Fruit fly (Drosophila melanogaster) whole organism, embryonic: ENCODE data around the gene Muted.

Experiments used
- Antp ChIP-seq: fragments of 200-800 bp; sonication (Bioruptor generic); optimal IDR thresholded peaks from 3 replicates; lab custom pipeline; 2016; ENCODE audit warnings: missing biosample characterization, missing genetic modification characterization
- Atf6 ChIP-seq: fragments of 200-800 bp; sonication (Bioruptor generic); IDR thresholded peaks from 2 replicates; pipeline ENCODE4 v1.3.6; 2022; ENCODE audit warnings: missing biosample characterization, missing genetic modification characterization
- Blimp-1 ChIP-seq: fragments of 200-800 bp; sonication (Bioruptor generic); optimal IDR thresholded peaks from 3 replicates; lab custom pipeline; 2018; ENCODE audit warnings: missing biosample characterization, missing genetic modification characterization, mild to moderate bottlenecking, moderate library complexity, missing genetic modification reagents
- CG10209 ChIP-seq: fragments of 200-800 bp; sonication (Bioruptor generic); optimal IDR thresholded peaks from 3 replicates; lab custom pipeline; 2017; ENCODE audit warnings: missing biosample characterization, mild to moderate bottlenecking, missing genetic modification characterization, missing genetic modification reagents
- CG1024 ChIP-seq: fragments of 200-800 bp; sonication (Bioruptor generic); IDR thresholded peaks from 2 replicates; pipeline ENCODE4 v1.3.6; 2022; ENCODE audit warnings: missing biosample characterization, missing genetic modification characterization
- CG10565 ChIP-seq: fragments of 200-800 bp; sonication (Bioruptor generic); optimal IDR thresholded peaks from 3 replicates; lab custom pipeline; 2016; ENCODE audit warnings: missing biosample characterization, mild to moderate bottlenecking, missing genetic modification characterization
- CG11398 ChIP-seq: fragments of 200-800 bp; sonication (Bioruptor generic); optimal IDR thresholded peaks from 2 replicates; lab custom pipeline; 2016; ENCODE audit warnings: missing biosample characterization, missing genetic modification characterization
- CG11456 ChIP-seq: fragments of 200-800 bp; sonication (Bioruptor generic); IDR thresholded peaks from 3 replicates; pipeline ENCODE4 v1.3.6; 2022; ENCODE audit warnings: missing biosample characterization, missing genetic modification characterization
- CG11696 ChIP-seq: fragments of 200-800 bp; sonication (Bioruptor generic); IDR thresholded peaks from 2 replicates; pipeline ENCODE4 v1.3.6; 2022; ENCODE audit warnings: missing biosample characterization, missing genetic modification characterization
- CG12299 ChIP-seq: fragments of 200-800 bp; sonication (Bioruptor generic); optimal IDR thresholded peaks from 2 replicates; lab custom pipeline; 2018; ENCODE audit warnings: missing biosample characterization, mild to moderate bottlenecking, missing genetic modification characterization
- CG13424 ChIP-seq: fragments of 200-800 bp; sonication (Bioruptor generic); optimal IDR thresholded peaks from 2 replicates; lab custom pipeline; 2019; ENCODE audit warnings: missing biosample characterization, mild to moderate bottlenecking, missing genetic modification characterization, moderate library complexity
- CG15601 ChIP-seq: fragments of 200-800 bp; sonication (Bioruptor generic); optimal IDR thresholded peaks from 3 replicates; lab custom pipeline; 2019; ENCODE audit warnings: missing biosample characterization, mild to moderate bottlenecking, missing genetic modification characterization, moderate library complexity
- CG1602 ChIP-seq: fragments of 200-800 bp; sonication (Bioruptor generic); optimal IDR thresholded peaks from 3 replicates; lab custom pipeline; 2016; ENCODE audit warnings: missing biosample characterization, missing genetic modification characterization
- CG2202 ChIP-seq: fragments of 200-800 bp; sonication (Bioruptor generic); optimal IDR thresholded peaks from 2 replicates; lab custom pipeline; 2018; ENCODE audit warnings: missing biosample characterization, mild to moderate bottlenecking, missing genetic modification characterization
- CG2678 ChIP-seq: fragments of 200-800 bp; sonication (Bioruptor generic); optimal IDR thresholded peaks from 3 replicates; lab custom pipeline; 2019; ENCODE audit warnings: missing biosample characterization, mild to moderate bottlenecking, missing genetic modification characterization, moderate library complexity
- CG2712 ChIP-seq: fragments of 200-800 bp; optimal IDR thresholded peaks from 3 replicates; lab custom pipeline; 2019; ENCODE audit warnings: missing biosample characterization, mild to moderate bottlenecking, missing genetic modification characterization, moderate library complexity
- CG34224 ChIP-seq: fragments of 200-800 bp; sonication (Bioruptor generic); IDR thresholded peaks from 3 replicates; pipeline ENCODE4 v1.3.6; 2022; ENCODE audit warnings: missing biosample characterization, missing genetic modification characterization; ENCODE audit not compliant: partially characterized antibody
- CG34422 ChIP-seq: fragments of 200-800 bp; sonication (Bioruptor generic); IDR thresholded peaks from 3 replicates; pipeline ENCODE4 v1.3.6; 2022; ENCODE audit warnings: missing biosample characterization, missing genetic modification characterization
- CG4404 ChIP-seq: fragments of 200-800 bp; sonication (Bioruptor generic); IDR thresholded peaks from 2 replicates; pipeline ENCODE4 v1.3.6; 2022; ENCODE audit warnings: missing biosample characterization, missing genetic modification characterization
- CG4424 ChIP-seq: fragments of 200-800 bp; sonication (Bioruptor generic); optimal IDR thresholded peaks from 3 replicates; lab custom pipeline; 2016; ENCODE audit warnings: missing biosample characterization, missing genetic modification characterization
- CG4730 ChIP-seq: fragments of 200-800 bp; sonication (Bioruptor generic); IDR thresholded peaks from 2 replicates; pipeline ENCODE4 v1.3.6; 2022; ENCODE audit warnings: missing biosample characterization, missing genetic modification characterization
- CG6854 ChIP-seq: fragments of 200-800 bp; sonication (Bioruptor generic); optimal IDR thresholded peaks from 3 replicates; lab custom pipeline; 2017; ENCODE audit warnings: missing biosample characterization, mild to moderate bottlenecking, missing genetic modification characterization
- CG7745 ChIP-seq: fragments of 200-800 bp; sonication (Bioruptor generic); optimal IDR thresholded peaks from 2 replicates; lab custom pipeline; 2018; ENCODE audit warnings: missing biosample characterization, mild to moderate bottlenecking, missing genetic modification characterization, moderate library complexity
- CG9797 ChIP-seq: fragments of 200-800 bp; sonication (Bioruptor generic); optimal IDR thresholded peaks from 3 replicates; lab custom pipeline; 2018; ENCODE audit warnings: missing biosample characterization, mild to moderate bottlenecking, missing genetic modification characterization
- D19B ChIP-seq: fragments of 200-800 bp; sonication (Bioruptor generic); optimal IDR thresholded peaks from 2 replicates; lab custom pipeline; 2017; ENCODE audit warnings: missing biosample characterization, mild to moderate bottlenecking, missing genetic modification characterization
- Dad ChIP-seq: fragments of 200-800 bp; sonication (Bioruptor generic); optimal IDR thresholded peaks from 3 replicates; lab custom pipeline; 2016; ENCODE audit warnings: missing biosample characterization, missing genetic modification characterization
- Dll ChIP-seq: fragments of 200-800 bp; sonication (Bioruptor generic); IDR thresholded peaks from 4 replicates; pipeline ENCODE4 v1.3.6; 2022; ENCODE audit warnings: missing biosample characterization, missing genetic modification characterization; ENCODE audit not compliant: partially characterized antibody
- ERR ChIP-seq: fragments of 200-800 bp; sonication (Bioruptor generic); optimal IDR thresholded peaks from 2 replicates; lab custom pipeline; 2016; ENCODE audit warnings: missing biosample characterization, missing genetic modification characterization
- Ets97D ChIP-seq: fragments of 200-800 bp; sonication (Bioruptor generic); optimal IDR thresholded peaks from 3 replicates; lab custom pipeline; 2016; ENCODE audit warnings: missing biosample characterization, missing genetic modification characterization
- HHEX ChIP-seq: fragments of 200-800 bp; sonication (Bioruptor generic); optimal IDR thresholded peaks from 3 replicates; lab custom pipeline; 2017; ENCODE audit warnings: missing biosample characterization, mild to moderate bottlenecking, missing genetic modification characterization, missing genetic modification reagents
- Max ChIP-seq: fragments of 200-800 bp; sonication (Bioruptor generic); optimal IDR thresholded peaks from 2 replicates; lab custom pipeline; 2016; ENCODE audit warnings: missing biosample characterization, mild to moderate bottlenecking, missing genetic modification characterization
- Meics ChIP-seq: fragments of 200-800 bp; sonication (Bioruptor generic); optimal IDR thresholded peaks from 2 replicates; lab custom pipeline; 2017; ENCODE audit warnings: missing biosample characterization, mild to moderate bottlenecking, missing genetic modification characterization
- Mrtf ChIP-seq: fragments of 200-800 bp; sonication (Bioruptor generic); IDR thresholded peaks from 3 replicates; pipeline ENCODE4 v1.3.6; 2022; ENCODE audit warnings: missing biosample characterization, missing genetic modification characterization
- NFAT ChIP-seq: fragments of 200-800 bp; sonication (Bioruptor generic); IDR thresholded peaks from 2 replicates; pipeline ENCODE4 v1.3.6; 2022; ENCODE audit warnings: missing biosample characterization, missing genetic modification characterization
- Rfx ChIP-seq: fragments of 200-800 bp; sonication (Bioruptor generic); IDR thresholded peaks from 2 replicates; pipeline ENCODE4 v1.3.6; 2022; ENCODE audit warnings: missing biosample characterization, missing genetic modification characterization
- Stat92E ChIP-seq, 3 experiments: fragments of >200 bp in 2 of 3; fragments of 200-800 bp in 1 of 3; sonication (Bioruptor generic) in 1 of 3; optimal IDR thresholded peaks; 2 replicates each; lab custom pipeline; 2017 to 2019; ENCODE audit warnings: missing biosample characterization in 3 of 3, missing genetic modification characterization in 3 of 3, mild to moderate bottlenecking in 1 of 3, moderate library complexity in 1 of 3
- Taf1 ChIP-seq: fragments of 200-800 bp; sonication (Bioruptor generic); IDR thresholded peaks from 2 replicates; pipeline ENCODE4 v1.3.6; 2022; ENCODE audit warnings: missing biosample characterization, missing genetic modification characterization
- YL-1 ChIP-seq: fragments of 200-800 bp; sonication (Bioruptor generic); optimal IDR thresholded peaks from 3 replicates; lab custom pipeline; 2017; ENCODE audit warnings: missing biosample characterization, mild to moderate bottlenecking, missing genetic modification characterization
- bcd ChIP-seq: fragments of 200-800 bp; sonication (Bioruptor generic); optimal IDR thresholded peaks from 2 replicates; lab custom pipeline; 2017; ENCODE audit warnings: missing biosample characterization, mild to moderate bottlenecking, missing genetic modification characterization
- br ChIP-seq: fragments of >200 bp; optimal IDR thresholded peaks from 2 replicates; lab custom pipeline; 2017
- crc ChIP-seq: fragments of 200-800 bp; sonication (Bioruptor generic); optimal IDR thresholded peaks from 2 replicates; lab custom pipeline; 2016; ENCODE audit warnings: missing biosample characterization, missing genetic modification characterization
- fd102C ChIP-seq: fragments of 200-800 bp; sonication (Bioruptor generic); optimal IDR thresholded peaks from 2 replicates; lab custom pipeline; 2018; ENCODE audit warnings: missing biosample characterization, mild to moderate bottlenecking, missing genetic modification characterization, moderate library complexity
- gsb-n ChIP-seq: fragments of 200-800 bp; sonication (Bioruptor generic); optimal IDR thresholded peaks from 3 replicates; lab custom pipeline; 2018; ENCODE audit warnings: missing biosample characterization, mild to moderate bottlenecking, missing genetic modification characterization
- her ChIP-seq: fragments of 200-800 bp; sonication (Bioruptor generic); optimal IDR thresholded peaks from 2 replicates; lab custom pipeline; 2016; ENCODE audit warnings: missing biosample characterization, missing genetic modification characterization
- kni ChIP-seq: fragments of 200-800 bp; sonication (Bioruptor generic); optimal IDR thresholded peaks from 3 replicates; lab custom pipeline; 2017; ENCODE audit warnings: mild to moderate bottlenecking, missing biosample characterization, missing genetic modification reagents, missing genetic modification characterization
- nau ChIP-seq: fragments of 200-800 bp; sonication (Bioruptor generic); optimal IDR thresholded peaks from 3 replicates; lab custom pipeline; 2017; ENCODE audit warnings: missing biosample characterization, mild to moderate bottlenecking, missing genetic modification characterization, missing genetic modification reagents
- phol ChIP-seq: fragments of 200-800 bp; sonication (Bioruptor generic); optimal IDR thresholded peaks from 3 replicates; lab custom pipeline; 2018; ENCODE audit warnings: missing biosample characterization, mild to moderate bottlenecking, missing genetic modification characterization, moderate library complexity
- scrt ChIP-seq: fragments of 200-800 bp; sonication (Bioruptor generic); optimal IDR thresholded peaks from 2 replicates; lab custom pipeline; 2018; ENCODE audit warnings: missing biosample characterization, mild to moderate bottlenecking, missing genetic modification characterization, moderate library complexity
- tup ChIP-seq: fragments of 200-800 bp; sonication (Bioruptor generic); optimal IDR thresholded peaks from 2 replicates; lab custom pipeline; 2016; ENCODE audit warnings: missing biosample characterization, mild to moderate bottlenecking, missing genetic modification characterization, moderate library complexity

Muted gene

dm6 chr3R:22410537-22411360 lies 48.3 kb downstream of the Muted start, which contains the start of the genes CG13850 and lqfR (continued):
- TF ChIP-seq Stat92E (GFP tag; optimal IDR thresholded peaks at IDR 0.05; lab: Kevin White, UChicago) = no peak
- peak; percentile 12 for TF ChIP-seq CG10565 (GFP tag; lab: Kevin White, UChicago)
- TF ChIP-seq her (GFP tag; lab: Kevin White, UChicago) = peak; percentile 52
- TF ChIP-seq CG13424 (tag; lab: Kevin White, UChicago) = peak; percentile 69
- TF ChIP-seq Taf1 (GFP tag; lab: Robert Waterston, UW) = no peak; the same call in 1 of the 2 replicates
- TF ChIP-seq gsb-n (tag; lab: Kevin White, UChicago) = no peak
- TF ChIP-seq fd102C = no peak
- peak; percentile 40; the same call in 1 of the 3 replicates for TF ChIP-seq Mrtf (GFP tag; lab: Robert Waterston, UW)
- TF ChIP-seq CG15601 (tag; lab: Kevin White, UChicago) = peak; percentile 49
- TF ChIP-seq Meics (GFP tag; lab: Kevin White, UChicago) = peak; percentile 71
- peak; percentile 48 for TF ChIP-seq tup (GFP tag; lab: Kevin White, UChicago)
- peak; percentile 71 for TF ChIP-seq YL-1 (GFP tag; lab: Kevin White, UChicago)
- peak; percentile 31 for TF ChIP-seq ERR
- peak; percentile 56 for TF ChIP-seq HHEX
- TF ChIP-seq CG1602 (GFP tag; lab: Kevin White, UChicago) = peak; percentile 78
- no peak for TF ChIP-seq CG1024 (GFP tag; lab: Robert Waterston, UW)
- peak; percentile 72 for TF ChIP-seq Dad (GFP tag; lab: Kevin White, UChicago)
- TF ChIP-seq Antp (GFP tag; lab: Kevin White, UChicago) = peak; percentile 69
- no peak for TF ChIP-seq CG7745 (tag; lab: Kevin White, UChicago)
- peak; percentile 80 for TF ChIP-seq CG10209 (GFP tag; lab: Kevin White, UChicago)
- TF ChIP-seq CG4404 (GFP tag; lab: Robert Waterston, UW) = peak; percentile 66; the same call in 1 of the 2 replicates
- no peak for TF ChIP-seq Atf6 (GFP tag; lab: Robert Waterston, UW)
- TF ChIP-seq CG12299 = peak; percentile 40
- no peak; the same call in 2 of the 3 replicates for TF ChIP-seq CG34224 (GFP tag; lab: Robert Waterston, UW)
- peak; percentile 56 for TF ChIP-seq crc
- TF ChIP-seq CG4730 = no peak
- no peak for TF ChIP-seq scrt (GFP tag; lab: Kevin White, UChicago)
- peak; percentile 66 for TF ChIP-seq D19B (GFP tag; lab: Kevin White, UChicago)
- TF ChIP-seq CG6854 (GFP tag; lab: Kevin White, UChicago) = peak; percentile 6
- peak; percentile 6 for TF ChIP-seq CG2202 (tag; lab: Kevin White, UChicago)
- TF ChIP-seq Rfx (GFP tag; lab: Robert Waterston, UW) = peak; percentile 86
- TF ChIP-seq CG34422 (GFP tag; lab: Robert Waterston, UW) = no peak
- no peak for TF ChIP-seq CG11696
- peak; percentile 70 for TF ChIP-seq Ets97D
- peak; percentile 43 for TF ChIP-seq CG2712 (tag; lab: Kevin White, UChicago)
- TF ChIP-seq Dll = no peak
- TF ChIP-seq Max (GFP tag; lab: Kevin White, UChicago) = peak; percentile 86
- peak; percentile 84 for TF ChIP-seq CG4424 (GFP tag; lab: Kevin White, UChicago)
- TF ChIP-seq CG9797 = peak; percentile 22
- no peak for TF ChIP-seq br (lab: Kevin White, UChicago)
- TF ChIP-seq kni (GFP tag; lab: Kevin White, UChicago) = peak; percentile 64
- TF ChIP-seq nau (GFP tag; lab: Kevin White, UChicago) = no peak
- peak; percentile 69 for TF ChIP-seq NFAT (GFP tag; lab: Robert Waterston, UW)
- peak; percentile 75 for TF ChIP-seq phol (tag; lab: Kevin White, UChicago)
- TF ChIP-seq CG2678 (tag; lab: Kevin White, UChicago) = no peak
- no peak for TF ChIP-seq Blimp-1 (GFP tag; lab: Kevin White, UChicago)
- TF ChIP-seq CG11456 (GFP tag; lab: Robert Waterston, UW) = peak; percentile 65
- peak; percentile 48 for TF ChIP-seq CG11398 (GFP tag; lab: Kevin White, UChicago)
- TF ChIP-seq bcd (GFP tag; lab: Kevin White, UChicago) = peak; percentile 84
